Fruit fly (Drosophila melanogaster): Measurements from ENCODE around the gene ppk22.

ppk22 gene

DNA sequence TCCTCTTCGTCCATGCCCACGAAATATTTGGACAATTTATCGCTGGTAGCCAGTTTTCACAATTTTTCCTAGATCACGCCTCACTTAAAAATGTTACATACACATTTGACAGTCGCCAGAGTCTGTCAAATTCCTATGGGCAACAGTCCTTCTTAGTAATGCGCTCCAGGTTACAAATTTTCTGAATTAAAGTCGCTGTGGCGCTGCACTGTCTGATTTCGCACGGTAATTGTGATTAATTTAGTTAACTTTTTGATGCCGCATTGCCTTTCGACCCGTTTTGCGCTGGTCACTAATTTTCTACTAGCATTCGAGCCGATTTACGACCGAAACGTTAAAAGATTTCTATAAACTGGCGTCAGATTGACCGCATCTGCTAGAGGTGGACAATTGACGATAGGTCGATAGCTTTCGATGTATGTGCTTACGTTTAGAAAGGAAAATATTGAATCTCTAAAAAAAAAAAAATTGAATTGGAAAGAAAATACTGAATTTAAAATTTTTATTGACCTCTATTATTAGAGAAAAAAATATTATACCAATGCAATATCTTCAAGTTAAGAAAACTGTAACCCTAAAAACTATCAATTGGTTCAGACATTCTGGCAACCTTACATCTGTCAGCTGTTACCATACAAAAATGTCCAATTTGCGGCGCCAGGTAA, 45.8 kb downstream of the ppk22 start, which contains the start of the genes lili and CG34150 (continued):
- TF ChIP-seq Fer1 (GFP tag; optimal IDR thresholded peaks at IDR 0.05), result peak; percentile 69
- TF ChIP-seq CG3726 (GFP tag; IDR thresholded peaks at IDR 0.05), result 0 out of 3 replicates have a peak, but pooled peaks have one; percentile 31
- peak; percentile 38 for TF ChIP-seq CTCF (GFP tag; optimal IDR thresholded peaks at IDR 0.05)
- peak; percentile 77 for TF ChIP-seq Six4 (GFP tag; optimal IDR thresholded peaks at IDR 0.05)
- peak; percentile 67 for TF ChIP-seq Camta (GFP tag; optimal IDR thresholded peaks at IDR 0.05)
- peak; percentile 47 for TF ChIP-seq fu2 (GFP tag; optimal IDR thresholded peaks at IDR 0.05)
- peak; percentile 70 for TF ChIP-seq ems (GFP tag; optimal IDR thresholded peaks at IDR 0.05)
- TF ChIP-seq pnt (GFP tag; optimal IDR thresholded peaks at IDR 0.05), result peak; percentile 3
- TF ChIP-seq grn (GFP tag; optimal IDR thresholded peaks at IDR 0.05), result no peak
- peak; percentile 66; the same call in 2 of the 3 replicates for TF ChIP-seq H15 (GFP tag; IDR thresholded peaks at IDR 0.05)
- peak; percentile 80 for TF ChIP-seq mam (GFP tag; optimal IDR thresholded peaks at IDR 0.05)
- TF ChIP-seq HLH4C (GFP tag; IDR thresholded peaks at IDR 0.05; ENCODE audit: partially characterized antibody), result peak; percentile 71; the same call in 2 of the 3 replicates
- TF ChIP-seq slou (GFP tag; optimal IDR thresholded peaks at IDR 0.05), result peak; percentile 48
- peak; percentile 37; the same call in 2 of the 3 replicates for TF ChIP-seq croc (GFP tag; conservative IDR thresholded peaks at IDR 0.05)
- peak; percentile 54 for TF ChIP-seq tio (GFP tag; optimal IDR thresholded peaks at IDR 0.05)
- 0 out of 2 replicates have a peak, but pooled peaks have one; percentile 25 for TF ChIP-seq H2.0 (GFP tag; IDR thresholded peaks at IDR 0.05)
- peak; percentile 80 for TF ChIP-seq CG13894 (tag; optimal IDR thresholded peaks at IDR 0.05)
- peak; percentile 55; the same call in 1 of the 2 replicates for TF ChIP-seq ranshi (GFP tag; IDR thresholded peaks at IDR 0.05)
- peak; percentile 78 to 94 for TF ChIP-seq crp (GFP tag; optimal IDR thresholded peaks at IDR 0.05)
- peak; percentile 96 for TF ChIP-seq Med (GFP tag)
- no peak for TF ChIP-seq CG11696 (GFP tag; IDR thresholded peaks at IDR 0.05)
- peak; percentile 67 for TF ChIP-seq Dp (GFP tag; optimal IDR thresholded peaks at IDR 0.05)
- peak; percentile 57 for TF ChIP-seq CG8089 (GFP tag; optimal IDR thresholded peaks at IDR 0.05)
- peak; percentile 74 for TF ChIP-seq CG13296 (GFP tag; optimal IDR thresholded peaks at IDR 0.05)
- no peak for TF ChIP-seq Doc2 (GFP tag; IDR thresholded peaks at IDR 0.05)
- TF ChIP-seq Rfx (GFP tag; IDR thresholded peaks at IDR 0.05), result peak; percentile 78
- peak; percentile 52 for TF ChIP-seq Meics (GFP tag; optimal IDR thresholded peaks at IDR 0.05)
- TF ChIP-seq CG12104 (GFP tag; optimal IDR thresholded peaks at IDR 0.05), result peak; percentile 52
- no peak for TF ChIP-seq schlank (tag; optimal IDR thresholded peaks at IDR 0.05)
- TF ChIP-seq CG12071 (GFP tag; optimal IDR thresholded peaks at IDR 0.05), result no peak
- TF ChIP-seq bsh (GFP tag; optimal IDR thresholded peaks at IDR 0.05), result peak; percentile 0 to 68
- no peak for TF ChIP-seq crol (GFP tag; IDR thresholded peaks at IDR 0.05)
- TF ChIP-seq salm (tag; optimal IDR thresholded peaks at IDR 0.05), result no peak
- peak; percentile 60 for TF ChIP-seq pzg (GFP tag; optimal IDR thresholded peaks at IDR 0.05)
- TF ChIP-seq Oaz (GFP tag; IDR thresholded peaks at IDR 0.05), result 0 out of 2 replicates have a peak, but pooled peaks have one; percentile 55
- TF ChIP-seq CG1792 (GFP tag; optimal IDR thresholded peaks at IDR 0.05), result peak; percentile 41
- TF ChIP-seq ase (GFP tag; IDR thresholded peaks at IDR 0.05), result no peak
- no peak for TF ChIP-seq rib (GFP tag; IDR thresholded peaks at IDR 0.05)
- TF ChIP-seq ro (GFP tag; IDR thresholded peaks at IDR 0.05), result 0 out of 2 replicates have a peak, but pooled peaks have one; percentile 39
- no peak for TF ChIP-seq CG10959 (GFP tag; IDR thresholded peaks at IDR 0.05)
- no peak for TF ChIP-seq lov (optimal IDR thresholded peaks at IDR 0.05)
- TF ChIP-seq lov (GFP tag; IDR thresholded peaks at IDR 0.05), result no peak
- TF ChIP-seq CG6765 (GFP tag; optimal IDR thresholded peaks at IDR 0.05), result peak; percentile 10
- TF ChIP-seq CG12299 (tag; optimal IDR thresholded peaks at IDR 0.05), result peak; percentile 48
- no peak for TF ChIP-seq CG10321 (GFP tag; IDR thresholded peaks at IDR 0.05)
- peak; percentile 81 for TF ChIP-seq Fer2 (tag; optimal IDR thresholded peaks at IDR 0.05)
- TF ChIP-seq CG15269 (tag; optimal IDR thresholded peaks at IDR 0.05), result peak; percentile 81
- 0 out of 2 replicates have a peak, but pooled peaks have one; percentile 45 for TF ChIP-seq cas (GFP tag; IDR thresholded peaks at IDR 0.05)
- peak; percentile 65 for TF ChIP-seq Ssrp (tag; optimal IDR thresholded peaks at IDR 0.05)
- TF ChIP-seq Oli (tag; optimal IDR thresholded peaks at IDR 0.05), result peak; percentile 50
- peak; percentile 58 for TF ChIP-seq CG13123 (GFP tag; optimal IDR thresholded peaks at IDR 0.05)
